Fruit fly (Drosophila melanogaster) whole organism, prepupa: Measurements from ENCODE around the gene sad.

ENCODE experiments used
- Blimp-1 ChIP-seq: fragments of 200-800 bp; sonication (Bioruptor generic); optimal IDR thresholded peaks from 3 replicates; lab custom pipeline; 2017; ENCODE audit warnings: missing biosample characterization, missing genetic modification characterization, mild to moderate bottlenecking, moderate library complexity, missing genetic modification reagents
- CG10631 ChIP-seq: fragments of 200-800 bp; sonication (Bioruptor generic); optimal IDR thresholded peaks from 2 replicates; lab custom pipeline; 2016; ENCODE audit warnings: missing biosample characterization, missing genetic modification characterization
- CG10669 ChIP-seq: fragments of 200-800 bp; sonication (Bioruptor generic); optimal IDR thresholded peaks from 3 replicates; lab custom pipeline; 2018; ENCODE audit warnings: missing biosample characterization, mild to moderate bottlenecking, missing genetic modification characterization, moderate library complexity
- CG11294 ChIP-seq: fragments of 200-800 bp; sonication (Bioruptor generic); IDR thresholded peaks from 2 replicates; pipeline ENCODE4 v1.3.6; 2022; ENCODE audit warnings: missing biosample characterization, missing genetic modification characterization
- CG11762 ChIP-seq: fragments of 200-800 bp; sonication (Bioruptor generic); optimal IDR thresholded peaks from 3 replicates; lab custom pipeline; 2016; ENCODE audit warnings: missing biosample characterization, missing genetic modification characterization; ENCODE audit not compliant: insufficient read depth
- CG11902 ChIP-seq: fragments of 200-800 bp; sonication (Bioruptor generic); optimal IDR thresholded peaks from 3 replicates; lab custom pipeline; 2016; ENCODE audit warnings: missing biosample characterization, missing genetic modification characterization
- CG1621 ChIP-seq: fragments of 200-800 bp; sonication (Bioruptor generic); optimal IDR thresholded peaks from 3 replicates; lab custom pipeline; 2018; ENCODE audit warnings: missing biosample characterization, mild to moderate bottlenecking, missing genetic modification characterization
- CG16779 ChIP-seq: fragments of 200-800 bp; sonication (Bioruptor generic); optimal IDR thresholded peaks from 3 replicates; lab custom pipeline; 2017; ENCODE audit warnings: missing biosample characterization, mild to moderate bottlenecking, missing genetic modification characterization
- CG3032 ChIP-seq: fragments of 200-800 bp; optimal IDR thresholded peaks from 2 replicates; lab custom pipeline; 2019; ENCODE audit warnings: missing biosample characterization, mild to moderate bottlenecking, missing genetic modification characterization, moderate library complexity
- CG31627 ChIP-seq: fragments of 200-800 bp; sonication (Bioruptor generic); optimal IDR thresholded peaks from 3 replicates; lab custom pipeline; 2016; ENCODE audit warnings: missing biosample characterization, missing genetic modification characterization
- CG32006 ChIP-seq: fragments of 200-800 bp; sonication (Bioruptor generic); optimal IDR thresholded peaks from 3 replicates; lab custom pipeline; 2017; ENCODE audit warnings: missing biosample characterization, mild to moderate bottlenecking, missing genetic modification characterization
- CG34406 ChIP-seq: fragments of 200-800 bp; sonication (Bioruptor generic); optimal IDR thresholded peaks from 3 replicates; lab custom pipeline; 2016; ENCODE audit warnings: missing biosample characterization, missing genetic modification characterization
- CG3919 ChIP-seq: fragments of 200-800 bp; sonication (Bioruptor generic); optimal IDR thresholded peaks from 3 replicates; lab custom pipeline; 2016; ENCODE audit warnings: missing biosample characterization, missing genetic modification characterization
- CG4318 ChIP-seq: fragments of 200-800 bp; sonication (Bioruptor generic); optimal IDR thresholded peaks from 3 replicates; lab custom pipeline; 2017; ENCODE audit warnings: missing biosample characterization, mild to moderate bottlenecking, missing genetic modification characterization
- CG6276 ChIP-seq: fragments of 200-800 bp; sonication (Bioruptor generic); optimal IDR thresholded peaks from 2 replicates; lab custom pipeline; 2017; ENCODE audit warnings: missing biosample characterization, mild to moderate bottlenecking, missing genetic modification characterization
- CG6792 ChIP-seq: fragments of 200-800 bp; sonication (Bioruptor generic); optimal IDR thresholded peaks from 3 replicates; lab custom pipeline; 2016; ENCODE audit warnings: missing biosample characterization, missing genetic modification characterization
- CG6808 ChIP-seq: fragments of 200-800 bp; sonication (Bioruptor generic); optimal IDR thresholded peaks from 3 replicates; lab custom pipeline; 2017; ENCODE audit warnings: missing biosample characterization, missing genetic modification characterization, mild to moderate bottlenecking, moderate library complexity, missing genetic modification reagents
- CG7368 ChIP-seq: fragments of 200-800 bp; sonication (Bioruptor generic); optimal IDR thresholded peaks from 3 replicates; lab custom pipeline; 2016; ENCODE audit warnings: missing biosample characterization, missing genetic modification characterization
- CG8119 ChIP-seq: fragments of 200-800 bp; sonication (Bioruptor generic); IDR thresholded peaks from 3 replicates; pipeline ENCODE4 v1.3.6; 2022; ENCODE audit warnings: missing biosample characterization, missing genetic modification characterization
- CG8319 ChIP-seq: fragments of 200-800 bp; sonication (Bioruptor generic); optimal IDR thresholded peaks from 3 replicates; lab custom pipeline; 2016; ENCODE audit warnings: missing biosample characterization, missing genetic modification characterization
- CG9139 ChIP-seq: fragments of 200-800 bp; sonication (Bioruptor generic); optimal IDR thresholded peaks from 3 replicates; lab custom pipeline; 2017; ENCODE audit warnings: missing biosample characterization, mild to moderate bottlenecking, missing genetic modification characterization
- Eip75B ChIP-seq: fragments of 200-800 bp; sonication (Bioruptor generic); optimal IDR thresholded peaks from 3 replicates; lab custom pipeline; 2016; ENCODE audit warnings: missing biosample characterization, missing genetic modification characterization
- Eip78C ChIP-seq: fragments of 200-800 bp; sonication (Bioruptor generic); peaks from one replicate; lab custom pipeline; 2016; ENCODE audit warnings: missing biosample characterization, missing genetic modification characterization
- Eip93F ChIP-seq: fragments of 200-800 bp; sonication (Bioruptor generic); optimal IDR thresholded peaks from 2 replicates; lab custom pipeline; 2016; ENCODE audit warnings: missing biosample characterization, mild to moderate bottlenecking, missing genetic modification characterization
- Ets96B ChIP-seq: fragments of 200-800 bp; optimal IDR thresholded peaks from 2 replicates; lab custom pipeline; 2019; ENCODE audit warnings: missing biosample characterization, mild to moderate bottlenecking, missing genetic modification characterization, moderate library complexity
- Gug ChIP-seq: fragments of 200-800 bp; sonication (Bioruptor generic); IDR thresholded peaks from 2 replicates; pipeline ENCODE4 v1.3.6; 2022; ENCODE audit warnings: missing biosample characterization, missing genetic modification characterization
- Hr38 ChIP-seq: sonication (Bioruptor generic); optimal IDR thresholded peaks from 2 replicates; lab custom pipeline; 2016; ENCODE audit warnings: missing biosample characterization, missing genetic modification characterization
- Hr39 ChIP-seq: fragments of 200-800 bp; sonication (Bioruptor generic); optimal IDR thresholded peaks from 2 replicates; lab custom pipeline; 2016; ENCODE audit warnings: missing biosample characterization, missing genetic modification characterization
- Hr4 ChIP-seq: fragments of 200-800 bp; sonication (Bioruptor generic); optimal IDR thresholded peaks from 3 replicates; lab custom pipeline; 2016; ENCODE audit warnings: missing biosample characterization, missing genetic modification characterization
- OdsH ChIP-seq: fragments of 200-800 bp; sonication (Bioruptor generic); optimal IDR thresholded peaks from 3 replicates; lab custom pipeline; 2016; ENCODE audit warnings: missing biosample characterization, missing genetic modification characterization
- Smox ChIP-seq: fragments of 200-800 bp; sonication (Bioruptor generic); optimal IDR thresholded peaks from 3 replicates; lab custom pipeline; 2016; ENCODE audit warnings: missing biosample characterization, missing genetic modification characterization
- achi ChIP-seq: fragments of 200-800 bp; sonication (Bioruptor generic); optimal IDR thresholded peaks from 3 replicates; lab custom pipeline; 2016; ENCODE audit warnings: missing biosample characterization, missing genetic modification characterization
- dac ChIP-seq: fragments of 200-800 bp; sonication (Bioruptor generic); optimal IDR thresholded peaks from 2 replicates; lab custom pipeline; 2017; ENCODE audit warnings: missing biosample characterization, mild to moderate bottlenecking, missing genetic modification characterization
- eg ChIP-seq: fragments of 200-800 bp; sonication (Bioruptor generic); IDR thresholded peaks from 3 replicates; pipeline ENCODE4 v1.3.6; 2022; ENCODE audit warnings: missing biosample characterization, missing genetic modification characterization
- esn ChIP-seq: fragments of 200-800 bp; sonication (Bioruptor generic); optimal IDR thresholded peaks from 2 replicates; lab custom pipeline; 2016; ENCODE audit warnings: missing biosample characterization, mild to moderate bottlenecking, missing genetic modification characterization, moderate library complexity
- fd59A ChIP-seq: fragments of 200-800 bp; sonication (Bioruptor generic); optimal IDR thresholded peaks from 2 replicates; lab custom pipeline; 2017; ENCODE audit warnings: missing biosample characterization, mild to moderate bottlenecking, missing genetic modification characterization, missing genetic modification reagents
- fd85E ChIP-seq: fragments of 200-800 bp; sonication (Bioruptor generic); optimal IDR thresholded peaks from 3 replicates; lab custom pipeline; 2016; ENCODE audit warnings: missing biosample characterization, missing genetic modification characterization
- fkh ChIP-seq: fragments of 200-800 bp; sonication (Bioruptor generic); optimal IDR thresholded peaks from 3 replicates; lab custom pipeline; 2017; ENCODE audit warnings: missing biosample characterization, mild to moderate bottlenecking, missing genetic modification characterization, moderate library complexity
- lz ChIP-seq: fragments of 200-800 bp; sonication (Bioruptor generic); optimal IDR thresholded peaks from 3 replicates; lab custom pipeline; 2016; ENCODE audit warnings: missing biosample characterization, missing genetic modification characterization
- net ChIP-seq: fragments of 200-800 bp; sonication (Bioruptor generic); optimal IDR thresholded peaks from 3 replicates; lab custom pipeline; 2016; ENCODE audit warnings: missing biosample characterization, missing genetic modification characterization
- spab ChIP-seq: fragments of 200-800 bp; sonication (Bioruptor generic); optimal IDR thresholded peaks from 2 replicates; lab custom pipeline; 2017; ENCODE audit warnings: missing biosample characterization, mild to moderate bottlenecking, missing genetic modification characterization, missing genetic modification reagents
- ss ChIP-seq, 2 experiments: fragments of 200-800 bp; sonication (Bioruptor generic); optimal IDR thresholded peaks; 2 replicates in 1 of 2; 3 replicates in 1 of 2; lab custom pipeline; 2017 to 2018; ENCODE audit warnings: mild to moderate bottlenecking in 2 of 2, missing biosample characterization in 2 of 2, missing genetic modification characterization in 2 of 2, moderate library complexity in 1 of 2
- svp ChIP-seq: fragments of 200-800 bp; sonication (Bioruptor generic); peaks from one replicate; lab custom pipeline; 2016; ENCODE audit warnings: missing biosample characterization, missing genetic modification characterization
- topi ChIP-seq: fragments of 200-800 bp; sonication (Bioruptor generic); optimal IDR thresholded peaks from 3 replicates; lab custom pipeline; 2016; ENCODE audit warnings: missing biosample characterization, missing genetic modification characterization
- vri ChIP-seq: fragments of 200-800 bp; sonication (Bioruptor generic); optimal IDR thresholded peaks from 3 replicates; lab custom pipeline; 2016; ENCODE audit warnings: missing biosample characterization, mild to moderate bottlenecking, missing genetic modification characterization

sad gene

dm6 chr3R:11887114-11888037 lies 10.3 kb downstream of the sad start, which contains the start of gene mthl5 (continued):
- peak; percentile 81 for TF ChIP-seq Gug (GFP tag; lab: Robert Waterston, UW)
- TF ChIP-seq fkh (GFP tag; lab: Kevin White, UChicago), result no peak
- TF ChIP-seq eg (GFP tag; lab: Robert Waterston, UW), result peak; percentile 84
- peak; percentile 90 for TF ChIP-seq CG16779 (tag; lab: Kevin White, UChicago)
- TF ChIP-seq achi, result peak; percentile 93
- TF ChIP-seq CG10669 (GFP tag; lab: Kevin White, UChicago), result peak; percentile 92
- TF ChIP-seq CG10631, result peak; percentile 95
- TF ChIP-seq Hr38 (GFP tag; lab: Kevin White, UChicago), result no peak
- peak; percentile 94 for TF ChIP-seq Smox (GFP tag; lab: Kevin White, UChicago)
- peak; percentile 87 for TF ChIP-seq fd85E (GFP tag; lab: Kevin White, UChicago)
- TF ChIP-seq fd59A (GFP tag; lab: Kevin White, UChicago), result peak; percentile 94
- TF ChIP-seq ss (GFP tag; optimal IDR thresholded peaks at IDR 0.05; lab: Kevin White, UChicago), result peak; percentile 82 to 83
- peak; percentile 97 for TF ChIP-seq esn (GFP tag; lab: Kevin White, UChicago)
- peak; percentile 94 for TF ChIP-seq CG3919 (GFP tag; lab: Kevin White, UChicago)
- peak; percentile 92 for TF ChIP-seq CG6808 (GFP tag; lab: Kevin White, UChicago)
- TF ChIP-seq topi, result peak; percentile 96
- TF ChIP-seq OdsH, result peak; percentile 96
- TF ChIP-seq CG34406 (GFP tag; lab: Kevin White, UChicago), result peak; percentile 95
- TF ChIP-seq CG11762, result peak; percentile 87
- TF ChIP-seq Eip93F (GFP tag; lab: Kevin White, UChicago), result peak; percentile 24
- peak; percentile 95 for TF ChIP-seq Hr4 (GFP tag; lab: Kevin White, UChicago)
- TF ChIP-seq CG1621 (tag; lab: Kevin White, UChicago), result peak; percentile 90
- peak; percentile 95 for TF ChIP-seq Eip75B (GFP tag; lab: Kevin White, UChicago)
- peak; percentile 99 for TF ChIP-seq Eip78C (GFP tag; lab: Kevin White, UChicago)
- peak; percentile 83 for TF ChIP-seq dac (GFP tag; lab: Kevin White, UChicago)
- peak; percentile 97 for TF ChIP-seq CG32006 (GFP tag; lab: Kevin White, UChicago)
- peak; percentile 86 for TF ChIP-seq CG9139 (GFP tag; lab: Kevin White, UChicago)
- TF ChIP-seq Ets96B (tag; lab: Kevin White, UChicago), result peak; percentile 96
- peak; percentile 97 for TF ChIP-seq Hr39
- TF ChIP-seq spab (GFP tag; lab: Kevin White, UChicago), result peak; percentile 94
- peak; percentile 91 for TF ChIP-seq net
- TF ChIP-seq CG6276 (GFP tag; lab: Kevin White, UChicago), result peak; percentile 88

- TF ChIP-seq CG8319 (GFP tag; lab: Kevin White, UChicago) (no peak), CG31627 (GFP tag; lab: Kevin White, UChicago) (peak; percentile 61), Smox (GFP tag; lab: Kevin White, UChicago) (peak; percentile 59), CG4318 (GFP tag; lab: Kevin White, UChicago) (no peak), CG3919 (GFP tag; lab: Kevin White, UChicago) (no peak), vri (GFP tag; lab: Kevin White, UChicago) (no peak), esn (GFP tag; lab: Kevin White, UChicago) (no peak), Blimp-1 (GFP tag; lab: Kevin White, UChicago) (no peak), CG11294 (GFP tag; lab: Robert Waterston, UW) (no peak), OdsH (no peak), CG6808 (GFP tag; lab: Kevin White, UChicago) (no peak), CG10669 (GFP tag; lab: Kevin White, UChicago) (no peak), svp (GFP tag; lab: Kevin White, UChicago) (peak; percentile 68), CG9139 (GFP tag; lab: Kevin White, UChicago) (no peak), Hr39 (peak; percentile 42), ss (GFP tag; optimal IDR thresholded peaks at IDR 0.05; lab: Kevin White, UChicago) (peak in 1 of 2 experiments; percentile 79), fd85E (GFP tag; lab: Kevin White, UChicago) (no peak), Ets96B (tag; lab: Kevin White, UChicago) (no peak), CG6792 (GFP tag; lab: Kevin White, UChicago) (peak; percentile 24), CG8119 (peak; percentile 51; the same call in 1 of the 3 replicates), CG7368 (peak; percentile 42), Gug (GFP tag; lab: Robert Waterston, UW) (0 out of 2 replicates have a peak, but pooled peaks have one; percentile 25), CG16779 (tag; lab: Kevin White, UChicago) (no peak), lz (GFP tag; lab: Kevin White, UChicago) (peak; percentile 68), Eip93F (GFP tag; lab: Kevin White, UChicago) (no peak), Eip75B (GFP tag; lab: Kevin White, UChicago) (no peak), CG11902 (GFP tag; lab: Kevin White, UChicago) (peak; percentile 79), fd59A (GFP tag; lab: Kevin White, UChicago) (no peak), dac (GFP tag; lab: Kevin White, UChicago) (no peak), CG3032 (no peak)
Observed at dm6 chr3R:11888038-11888567, 11.1 kb downstream of the sad start.
